Fruit fly (Drosophila melanogaster): ENCODE results near the gene CG14968.

DNA sequence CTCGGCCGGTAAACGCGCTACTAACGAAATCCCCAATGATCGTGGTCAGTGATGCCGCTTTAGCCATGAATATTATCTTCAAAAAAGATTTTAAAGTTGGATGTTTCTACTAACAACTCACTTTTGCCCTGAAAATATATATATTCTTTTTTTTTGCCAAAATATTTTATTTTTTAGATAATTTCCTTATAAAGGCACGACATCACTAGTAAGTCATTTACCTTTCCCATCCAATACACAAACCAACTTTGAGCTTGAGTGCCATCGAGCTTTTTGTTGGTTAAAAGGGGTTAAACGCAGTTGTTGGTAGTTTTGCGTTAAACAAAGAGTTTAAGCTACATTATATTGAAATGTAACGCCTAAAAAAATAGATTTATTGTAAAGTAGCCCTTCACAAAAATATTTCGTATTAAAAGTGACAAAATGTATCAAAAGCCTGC, at the start of gene CG14968:
- TF ChIP-seq CG8478 (optimal IDR thresholded peaks at IDR 0.05), result no peak
- no peak for TF ChIP-seq CTCF (optimal IDR thresholded peaks at IDR 0.05)

All from S2 (cell line).